Worm (Caenorhabditis elegans) whole organism, L3 larva: ENCODE measurements around the gene zmp-1.

Source experiments
- ceh-9 ChIP-seq: sonication (generic microtip); optimal IDR thresholded peaks from 2 replicates; lab custom pipeline; 2018; ENCODE audit warnings: missing biosample characterization, missing genetic modification characterization
- jun-1 ChIP-seq: fragments of 150-350 bp; optimal IDR thresholded peaks from 2 replicates; lab custom pipeline; 2014; ENCODE audit warnings: missing biosample characterization, missing genetic modification reagents, missing genetic modification characterization
- ztf-11 ChIP-seq: fragments of 150-350 bp; optimal IDR thresholded peaks from 2 replicates; lab custom pipeline; 2014; ENCODE audit warnings: missing biosample characterization, missing genetic modification characterization

ce11 chrIII:5958172-5958886 is 25.6 kb upstream of the zmp-1 start, which contains the start of the genes nono-1 and nop-1:
- no peak for TF ChIP-seq ceh-9 (tag; lab: Kevin White, UChicago)
- no peak for TF ChIP-seq ztf-11 (tag; lab: Kevin White, UChicago)
- no peak for TF ChIP-seq jun-1 (tag; lab: Kevin White, UChicago)
